Worm (Caenorhabditis elegans): ENCODE results near the gene scl-5.

DNA sequence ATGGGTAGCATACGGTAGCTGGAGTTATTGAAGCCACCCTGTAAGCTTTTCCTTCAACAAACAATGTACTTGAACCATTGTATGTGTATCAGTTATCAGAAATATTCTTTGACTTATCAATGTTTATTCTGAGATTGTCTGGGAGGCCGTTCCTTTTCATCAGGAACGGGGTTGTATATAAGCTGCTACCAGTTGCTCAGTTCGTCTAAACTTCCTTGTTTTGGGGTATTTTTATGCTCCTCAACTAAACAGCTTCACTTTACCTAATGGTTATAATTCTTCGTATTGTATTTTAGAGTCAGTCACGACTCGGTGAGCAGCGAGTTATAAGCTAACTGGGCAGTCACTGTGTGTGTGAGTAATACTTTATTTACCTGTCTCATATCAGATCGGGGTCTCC, 21.9 kb downstream of the scl-5 start:
- TF ChIP-seq pha-4 (tag; optimal IDR thresholded peaks at IDR 0.05) (no peak), hlh-6 (tag; optimal IDR thresholded peaks at IDR 0.05) (no peak), pqm-1 (tag; optimal IDR thresholded peaks at IDR 0.05) (no peak), ceh-6 (GFP tag; optimal IDR thresholded peaks at IDR 0.05) (no peak), lin-11 (tag; optimal IDR thresholded peaks at IDR 0.05) (no peak), unc-42 (tag; optimal IDR thresholded peaks at IDR 0.05) (no peak), eyg-1 (tag; optimal IDR thresholded peaks at IDR 0.05) (no peak), K02D7.2 (tag; optimal IDR thresholded peaks at IDR 0.05) (no peak), nhr-232 (tag; optimal IDR thresholded peaks at IDR 0.05) (no peak), hlh-30 (tag; optimal IDR thresholded peaks at IDR 0.05; ENCODE audit: insufficient read depth) (no peak)
